Worm (Caenorhabditis elegans) whole organism, late embryonic: ENCODE results near the gene hrde-1.
A peak's percentile ranks its signal among the peaks of the same experiment; 100 is the strongest.

Experiments used
- C08G9.2 ChIP-seq: sonication (generic microtip); optimal IDR thresholded peaks from 2 replicates; lab custom pipeline; 2016; ENCODE audit warnings: mild to moderate bottlenecking, missing genetic modification characterization, moderate library complexity, missing compliant biosample characterization
- F13H6.1 ChIP-seq: sonication (generic microtip); optimal IDR thresholded peaks from 2 replicates; lab custom pipeline; 2016; ENCODE audit warnings: missing genetic modification characterization, missing compliant biosample characterization
- K02D7.2 ChIP-seq: sonication (generic microtip); optimal IDR thresholded peaks from 2 replicates; lab custom pipeline; 2017; ENCODE audit warnings: mild to moderate bottlenecking, missing genetic modification characterization, missing compliant biosample characterization
- K09A11.1 ChIP-seq: sonication (generic microtip); optimal IDR thresholded peaks from 2 replicates; lab custom pipeline; 2017; ENCODE audit warnings: antibody characterized with exemption, mild to moderate bottlenecking, missing genetic modification characterization, missing compliant biosample characterization; ENCODE audit not compliant: insufficient read depth
- Y22D7AL.16 ChIP-seq: sonication (generic microtip); optimal IDR thresholded peaks from 2 replicates; lab custom pipeline; 2016; ENCODE audit warnings: missing genetic modification characterization, missing compliant biosample characterization
- ahr-1 ChIP-seq: sonication (generic microtip); optimal IDR thresholded peaks from 2 replicates; lab custom pipeline; 2016; ENCODE audit warnings: missing genetic modification characterization, missing compliant biosample characterization
- ceh-14 ChIP-seq: sonication (generic microtip); optimal IDR thresholded peaks from 2 replicates; lab custom pipeline; 2016; ENCODE audit warnings: missing genotype, missing genetic modification characterization, missing compliant biosample characterization
- ceh-18 ChIP-seq: sonication (generic microtip); optimal IDR thresholded peaks from 2 replicates; lab custom pipeline; 2016; ENCODE audit warnings: missing genetic modification characterization, missing compliant biosample characterization
- ceh-19 ChIP-seq: fragments of 200-800 bp; sonication (Bioruptor generic); optimal IDR thresholded peaks from 2 replicates; lab custom pipeline; 2018; ENCODE audit warnings: mild to moderate bottlenecking, missing genetic modification characterization, missing compliant biosample characterization
- ceh-2 ChIP-seq: sonication (generic microtip); optimal IDR thresholded peaks from 2 replicates; lab custom pipeline; 2016; ENCODE audit warnings: missing genotype, missing genetic modification characterization, missing compliant biosample characterization
- ceh-30 ChIP-seq: fragments of 150-350 bp; optimal IDR thresholded peaks from 2 replicates; lab custom pipeline; 2014; ENCODE audit warnings: missing biosample characterization, missing genetic modification characterization
- ceh-31 ChIP-seq: sonication (generic microtip); optimal IDR thresholded peaks from 2 replicates; lab custom pipeline; 2016; ENCODE audit warnings: missing genetic modification characterization, missing compliant biosample characterization
- ceh-34 ChIP-seq: sonication (generic microtip); optimal IDR thresholded peaks from 2 replicates; lab custom pipeline; 2016; ENCODE audit warnings: mild to moderate bottlenecking, missing genetic modification characterization, missing compliant biosample characterization
- ceh-9 ChIP-seq: sonication (generic microtip); optimal IDR thresholded peaks from 2 replicates; lab custom pipeline; 2016; ENCODE audit warnings: mild to moderate bottlenecking, missing genetic modification characterization, inconsistent platforms, missing compliant biosample characterization
- dmd-4 ChIP-seq: sonication (generic microtip); optimal IDR thresholded peaks from 2 replicates; lab custom pipeline; 2016; ENCODE audit warnings: borderline replicate concordance, missing genetic modification characterization, missing compliant biosample characterization
- elt-2 ChIP-seq: sonication (generic microtip); optimal IDR thresholded peaks from 2 replicates; lab custom pipeline; 2016; ENCODE audit warnings: missing genetic modification reagents, missing genetic modification characterization, missing compliant biosample characterization
- ets-4 ChIP-seq: sonication (generic microtip); optimal IDR thresholded peaks from 2 replicates; lab custom pipeline; 2016; ENCODE audit warnings: missing genetic modification characterization, missing compliant biosample characterization
- fax-1 ChIP-seq: sonication (generic microtip); optimal IDR thresholded peaks from 2 replicates; lab custom pipeline; 2016; ENCODE audit warnings: missing genotype, missing genetic modification characterization, missing compliant biosample characterization
- hlh-30 ChIP-seq: sonication (generic microtip); optimal IDR thresholded peaks from 2 replicates; lab custom pipeline; 2017; ENCODE audit warnings: antibody characterized with exemption, missing genetic modification characterization, missing compliant biosample characterization; ENCODE audit not compliant: insufficient read depth
- lin-11 ChIP-seq: fragments of 200-800 bp; sonication (Bioruptor generic); optimal IDR thresholded peaks from 2 replicates; lab custom pipeline; 2018; ENCODE audit warnings: mild to moderate bottlenecking, missing genetic modification characterization, missing compliant biosample characterization
- madf-2 ChIP-seq: sonication (generic microtip); optimal IDR thresholded peaks from 2 replicates; lab custom pipeline; 2017; ENCODE audit warnings: missing genetic modification characterization, missing compliant biosample characterization
- nfya-1 ChIP-seq: sonication (generic microtip); optimal IDR thresholded peaks from 2 replicates; lab custom pipeline; 2017; ENCODE audit warnings: missing genetic modification characterization, mild to moderate bottlenecking, missing compliant biosample characterization, antibody characterized with exemption, moderate library complexity
- nhr-11 ChIP-seq: fragments of 150-350 bp; optimal IDR thresholded peaks from 2 replicates; lab custom pipeline; 2014; ENCODE audit warnings: missing biosample characterization, missing genetic modification characterization
- nhr-232 ChIP-seq: sonication (generic microtip); optimal IDR thresholded peaks from 2 replicates; lab custom pipeline; 2016; ENCODE audit warnings: missing genetic modification characterization, missing compliant biosample characterization
- odd-2 ChIP-seq: sonication (generic microtip); optimal IDR thresholded peaks from 2 replicates; lab custom pipeline; 2017; ENCODE audit warnings: antibody characterized with exemption, mild to moderate bottlenecking, missing genetic modification characterization, missing compliant biosample characterization
- pha-2 ChIP-seq: sonication (generic microtip); optimal IDR thresholded peaks from 2 replicates; lab custom pipeline; 2017; ENCODE audit warnings: mild to moderate bottlenecking, missing genetic modification characterization, missing compliant biosample characterization
- pqm-1 ChIP-seq: sonication (generic microtip); optimal IDR thresholded peaks from 2 replicates; lab custom pipeline; 2016; ENCODE audit warnings: missing genetic modification characterization, missing compliant biosample characterization
- sox-2 ChIP-seq: fragments of 200-800 bp; sonication (Bioruptor generic); IDR thresholded peaks from 2 replicates; pipeline ENCODE4 v1.3.6; 2022; ENCODE audit warnings: missing genetic modification reagents, missing genetic modification characterization, missing compliant biosample characterization
- sox-4 ChIP-seq: sonication (generic microtip); optimal IDR thresholded peaks from 2 replicates; lab custom pipeline; 2017; ENCODE audit warnings: mild to moderate bottlenecking, missing genetic modification characterization, inconsistent platforms, missing compliant biosample characterization
- tbx-2 ChIP-seq: sonication (generic microtip); optimal IDR thresholded peaks from 2 replicates; lab custom pipeline; 2016; ENCODE audit warnings: missing genetic modification characterization, missing compliant biosample characterization
- unc-42 ChIP-seq: sonication (generic microtip); optimal IDR thresholded peaks from 2 replicates; lab custom pipeline; 2016; ENCODE audit warnings: missing genotype, missing genetic modification characterization, missing compliant biosample characterization
- unc-55 ChIP-seq: sonication (generic microtip); optimal IDR thresholded peaks from 2 replicates; lab custom pipeline; 2017; ENCODE audit warnings: missing biosample characterization, missing genetic modification reagents, missing genetic modification characterization
- unc-86 ChIP-seq: sonication (generic microtip); optimal IDR thresholded peaks from 2 replicates; lab custom pipeline; 2016; ENCODE audit warnings: missing genetic modification characterization, missing compliant biosample characterization
- zip-5 ChIP-seq: sonication (generic microtip); optimal IDR thresholded peaks from 2 replicates; lab custom pipeline; 2016; ENCODE audit warnings: missing genetic modification characterization, missing compliant biosample characterization

hrde-1 gene

ce11 chrIII:4150919-4151318, 25.0 kb downstream of the hrde-1 start:
- TF ChIP-seq ceh-30 (tag; lab: Kevin White, UChicago) = peak; percentile 62
- TF ChIP-seq nhr-232 = no peak
- peak; percentile 36 for TF ChIP-seq elt-2 (tag; lab: Kevin White, UChicago)
- TF ChIP-seq ceh-34 (tag; lab: Kevin White, UChicago) = no peak
- TF ChIP-seq hlh-30 = peak; percentile 1
- no peak for TF ChIP-seq madf-2 (tag; lab: Kevin White, UChicago)
- TF ChIP-seq ceh-9 = no peak
- peak; percentile 81 for TF ChIP-seq nfya-1
- peak; percentile 15 for TF ChIP-seq ceh-18 (tag; lab: Kevin White, UChicago)
- no peak for TF ChIP-seq K09A11.1 (tag; lab: Kevin White, UChicago)
- TF ChIP-seq K02D7.2 = no peak
- TF ChIP-seq ceh-31 (tag; lab: Kevin White, UChicago) = peak; percentile 15
- TF ChIP-seq odd-2 (tag; lab: Kevin White, UChicago) = no peak
- peak; percentile 23 for TF ChIP-seq unc-86
- TF ChIP-seq unc-55 = peak; percentile 74
- no peak for TF ChIP-seq F13H6.1
- no peak for TF ChIP-seq ceh-14 (tag; lab: Kevin White, UChicago)
- TF ChIP-seq sox-4 (tag; lab: Kevin White, UChicago) = no peak
- peak; percentile 5 for TF ChIP-seq tbx-2

- TF ChIP-seq nfya-1 = peak; percentile 79
- TF ChIP-seq F13H6.1 = no peak
These were observed 32.8 kb downstream of the hrde-1 start for ce11 chrIII:4143170-4143569.

- TF ChIP-seq C08G9.2 (tag; lab: Kevin White, UChicago) (no peak), hlh-30 (no peak), ceh-14 (tag; lab: Kevin White, UChicago) (no peak), ahr-1 (tag; lab: Kevin White, UChicago) (no peak), dmd-4 (tag; lab: Kevin White, UChicago) (no peak), tbx-2 (no peak), zip-5 (tag; lab: Kevin White, UChicago) (no peak), ceh-19 (GFP tag; lab: Kevin White, UChicago) (no peak), pqm-1 (tag; lab: Kevin White, UChicago) (no peak), ets-4 (tag; lab: Kevin White, UChicago) (no peak), nhr-232 (no peak), K02D7.2 (no peak), lin-11 (tag; lab: Kevin White, UChicago) (no peak)
These were observed 38.8 kb downstream of the hrde-1 start for ce11 chrIII:4137180-4137579.

ce11 chrIII:4134059-4134458, 41.9 kb downstream of the hrde-1 start:
- TF ChIP-seq fax-1 = no peak
- no peak for TF ChIP-seq sox-2 (GFP tag; lab: Robert Waterston, UW)
- TF ChIP-seq ceh-9 = no peak
- no peak for TF ChIP-seq pha-2 (tag; lab: Kevin White, UChicago)
- no peak for TF ChIP-seq nhr-11 (tag; lab: Kevin White, UChicago)
- TF ChIP-seq ceh-14 (tag; lab: Kevin White, UChicago) = no peak
- no peak for TF ChIP-seq ceh-2 (tag; lab: Kevin White, UChicago)
- TF ChIP-seq Y22D7AL.16 = no peak
- TF ChIP-seq madf-2 (tag; lab: Kevin White, UChicago) = no peak

- no peak for TF ChIP-seq ceh-19 (GFP tag; lab: Kevin White, UChicago)
- peak; percentile 92 for TF ChIP-seq unc-42
- no peak for TF ChIP-seq ahr-1 (tag; lab: Kevin White, UChicago)
- no peak for TF ChIP-seq elt-2 (tag; lab: Kevin White, UChicago)
- no peak for TF ChIP-seq ets-4 (tag; lab: Kevin White, UChicago)
- TF ChIP-seq sox-2 (GFP tag; lab: Robert Waterston, UW) = no peak
- peak; percentile 2 for TF ChIP-seq ceh-31 (tag; lab: Kevin White, UChicago)
- peak; percentile 95 for TF ChIP-seq nfya-1
- no peak for TF ChIP-seq unc-55
These were observed 44.0 kb downstream of the hrde-1 start for ce11 chrIII:4131814-4132555.
